Worm (Caenorhabditis elegans): ENCODE data around the gene hpl-1.

ce11 chrX:13250163-13250562 lies 5.0 kb downstream of the hpl-1 start:
- TF ChIP-seq ama-1 (optimal IDR thresholded peaks at IDR 0.05), result no peak
- TF ChIP-seq ceh-13 (GFP tag; optimal IDR thresholded peaks at IDR 0.05), result no peak
- no peak for TF ChIP-seq ets-7 (tag; optimal IDR thresholded peaks at IDR 0.05)
- no peak for TF ChIP-seq aly-1 (tag; optimal IDR thresholded peaks at IDR 0.05)
